Worm (Caenorhabditis elegans): ENCODE data around the gene fbxb-119.

The fbxb-119 gene

ce11 chrV:18337643-18338042, 19.2 kb downstream of the fbxb-119 start:
- TF ChIP-seq Y67H2A.10 (GFP tag; conservative IDR thresholded peaks at IDR 0.05) (no peak), ztf-28 (GFP tag; IDR thresholded peaks at IDR 0.05) (no peak), zim-3 (tag; optimal IDR thresholded peaks at IDR 0.05) (no peak), lir-1 (GFP tag; conservative IDR thresholded peaks at IDR 0.05) (no peak), aptf-3 (GFP tag; IDR thresholded peaks at IDR 0.05) (no peak), dox-1 (GFP tag; IDR thresholded peaks at IDR 0.05) (no peak), him-1 (tag; optimal IDR thresholded peaks at IDR 0.05) (no peak), egl-18 (GFP tag; IDR thresholded peaks at IDR 0.05) (no peak), T26A5.8 (tag; optimal IDR thresholded peaks at IDR 0.05) (no peak), bed-1 (GFP tag; IDR thresholded peaks at IDR 0.05) (no peak), nhr-179 (tag; optimal IDR thresholded peaks at IDR 0.05) (no peak), ceh-58 (GFP tag; IDR thresholded peaks at IDR 0.05) (no peak), bed-2 (GFP tag; IDR thresholded peaks at IDR 0.05) (no peak), die-1 (tag; optimal IDR thresholded peaks at IDR 0.05) (no peak), cebp-2 (GFP tag; IDR thresholded peaks at IDR 0.05) (no peak), B0336.3 (GFP tag; IDR thresholded peaks at IDR 0.05) (no peak)

DNA sequence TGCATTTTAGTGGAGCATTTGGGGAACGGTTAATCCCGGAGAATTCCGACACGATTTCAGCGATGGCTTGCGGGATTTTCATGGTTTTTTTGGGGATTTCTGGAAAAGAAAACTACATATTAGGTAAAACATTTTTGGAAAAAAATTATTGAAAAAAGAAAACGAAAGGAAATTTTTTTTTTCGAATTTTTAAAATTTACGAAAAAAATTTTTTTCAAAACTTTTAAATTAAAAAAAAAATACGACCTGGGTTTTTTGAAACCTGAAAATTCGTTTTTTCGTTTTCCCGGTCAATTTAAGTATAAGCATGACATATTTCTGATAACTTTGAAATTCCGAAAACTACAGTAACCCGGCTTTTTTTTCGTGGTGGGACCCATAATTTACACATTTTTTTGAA, 21.4 kb downstream of the fbxb-119 start, which contains the start of gene C08E8.10:
Gene C08E8.10, minus strand, starts transcription at position 101 of the 400 bp plus-strand sequence.
- TF ChIP-seq let-607 (tag; optimal IDR thresholded peaks at IDR 0.05) (no peak), atf-7 (tag; optimal IDR thresholded peaks at IDR 0.05) (no peak), C06A6.2 (GFP tag; conservative IDR thresholded peaks at IDR 0.05) (no peak), ekl-4 (GFP tag; IDR thresholded peaks at IDR 0.05) (no peak), madf-8 (GFP tag; conservative IDR thresholded peaks at IDR 0.05) (no peak), attf-6 (GFP tag; IDR thresholded peaks at IDR 0.05) (no peak), rec-8 (tag; optimal IDR thresholded peaks at IDR 0.05) (no peak), athp-1 (tag; optimal IDR thresholded peaks at IDR 0.05) (no peak), nhr-179 (tag; optimal IDR thresholded peaks at IDR 0.05) (no peak), ccch-3 (GFP tag; optimal IDR thresholded peaks at IDR 0.05) (no peak), mxl-1 (tag; optimal IDR thresholded peaks at IDR 0.05) (no peak), T26A5.8 (tag; optimal IDR thresholded peaks at IDR 0.05) (no peak), dpff-1 (tag; optimal IDR thresholded peaks at IDR 0.05) (no peak)

DNA sequence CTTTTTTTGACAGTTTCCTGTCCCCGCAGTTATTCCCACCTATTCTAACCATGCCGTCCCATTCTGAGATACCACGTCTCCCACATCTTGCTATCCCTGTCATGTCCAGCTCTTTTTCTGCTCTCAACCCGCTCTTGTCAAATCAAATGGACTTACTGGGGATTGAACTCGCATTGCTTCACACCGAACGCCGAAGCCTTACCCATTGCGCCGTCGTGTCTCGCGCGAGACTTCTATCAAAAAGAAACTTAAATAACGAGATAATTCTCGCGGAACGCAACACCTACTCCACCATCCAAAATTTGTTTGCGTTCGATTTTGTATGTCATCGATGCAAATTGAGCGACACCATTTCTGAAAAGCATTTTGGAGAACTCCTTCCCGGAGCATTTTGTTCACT, 25.8 kb downstream of the fbxb-119 start:
- no peak for TF ChIP-seq ceh-58 (GFP tag; IDR thresholded peaks at IDR 0.05)
- TF ChIP-seq Y53G8AR.9 (GFP tag; conservative IDR thresholded peaks at IDR 0.05), result no peak
- no peak for TF ChIP-seq T07F8.4 (tag; optimal IDR thresholded peaks at IDR 0.05)
- no peak for TF ChIP-seq ztf-22 (GFP tag; optimal IDR thresholded peaks at IDR 0.05)
- TF ChIP-seq tbx-9 (tag; optimal IDR thresholded peaks at IDR 0.05; ENCODE audit: borderline replicate concordance), result no peak
- peak; percentile 18 for TF ChIP-seq ztf-18 (tag; optimal IDR thresholded peaks at IDR 0.05)
- no peak for TF ChIP-seq ceh-27 (GFP tag; optimal IDR thresholded peaks at IDR 0.05)
- TF ChIP-seq ztf-28 (GFP tag; IDR thresholded peaks at IDR 0.05), result no peak
- TF ChIP-seq egrh-3 (GFP tag; IDR thresholded peaks at IDR 0.05), result no peak
- TF ChIP-seq ccch-3 (GFP tag; optimal IDR thresholded peaks at IDR 0.05), result no peak
- no peak for TF ChIP-seq pha-4 (tag; optimal IDR thresholded peaks at IDR 0.05)
- no peak for TF ChIP-seq aptf-3 (GFP tag; IDR thresholded peaks at IDR 0.05)
- TF ChIP-seq B0261.1 (tag; optimal IDR thresholded peaks at IDR 0.05), result peak; percentile 31
- no peak for TF ChIP-seq hmg-1.2 (GFP tag; IDR thresholded peaks at IDR 0.05)
- TF ChIP-seq madf-3 (GFP tag; IDR thresholded peaks at IDR 0.05), result 0 out of 2 replicates have a peak, but pooled peaks have one; percentile 43
- TF ChIP-seq F57C9.4 (tag; optimal IDR thresholded peaks at IDR 0.05), result no peak
- TF ChIP-seq lin-26 (GFP tag; IDR thresholded peaks at IDR 0.05), result 0 out of 2 replicates have a peak, but pooled peaks have one; percentile 47
- no peak for TF ChIP-seq dpl-1 (GFP tag; optimal IDR thresholded peaks at IDR 0.05)
- TF ChIP-seq mcd-1 (GFP tag; IDR thresholded peaks at IDR 0.05), result no peak
- TF ChIP-seq B0336.3 (GFP tag; IDR thresholded peaks at IDR 0.05), result no peak
- no peak for TF ChIP-seq zim-3 (tag; optimal IDR thresholded peaks at IDR 0.05)
- no peak for TF ChIP-seq zfh-2 (GFP tag; conservative IDR thresholded peaks at IDR 0.05)
- no peak for TF ChIP-seq lin-35 (GFP tag; optimal IDR thresholded peaks at IDR 0.05)
- TF ChIP-seq D2030.7 (GFP tag; IDR thresholded peaks at IDR 0.05), result peak; percentile 38
- no peak for TF ChIP-seq mes-4 (tag; optimal IDR thresholded peaks at IDR 0.05)
- no peak for TF ChIP-seq ztf-25 (GFP tag; IDR thresholded peaks at IDR 0.05)

Measured in whole organism, young adult.